Worm (Caenorhabditis elegans) whole organism, young adult: ENCODE results near the gene F22F4.9.

ENCODE experiments used
- F33H1.4 ChIP-seq: fragments of 200-800 bp; sonication (Bioruptor generic); IDR thresholded peaks from 2 replicates; pipeline ENCODE4 v1.3.6; 2022; ENCODE audit warnings: missing genetic modification reagents, missing genetic modification characterization, missing compliant biosample characterization
- hlh-12 ChIP-seq: sonication (generic microtip); optimal IDR thresholded peaks from 2 replicates; lab custom pipeline; 2016; ENCODE audit warnings: missing genetic modification characterization, missing compliant biosample characterization
- hrde-1 ChIP-seq: sonication (generic microtip); optimal IDR thresholded peaks from 2 replicates; lab custom pipeline; 2016; ENCODE audit warnings: missing genetic modification characterization, mild to moderate bottlenecking, missing compliant biosample characterization, moderate library complexity, missing genotype, missing genetic modification reagents, borderline replicate concordance
- madf-8 ChIP-seq: fragments of 200-800 bp; sonication (Bioruptor generic); conservative IDR thresholded peaks from 2 replicates; pipeline ENCODE4 v1.3.6; 2022; ENCODE audit warnings: missing genetic modification reagents, missing genetic modification characterization, missing compliant biosample characterization
- snpc-1.3 ChIP-seq: sonication (generic microtip); optimal IDR thresholded peaks from 2 replicates; lab custom pipeline; 2017; ENCODE audit warnings: missing genetic modification characterization, mild to moderate bottlenecking, missing compliant biosample characterization, antibody characterized with exemption, moderate library complexity, missing genotype, missing genetic modification reagents; ENCODE audit not compliant: insufficient read depth
- snpc-4 ChIP-seq, 5 experiments: fragments of 150-350 bp in 1 of 5; sonication (generic microtip) in 4 of 5; optimal IDR thresholded peaks; 2 replicates each; lab custom pipeline; 2014 to 2018; ENCODE audit warnings: missing genetic modification characterization in 5 of 5, missing biosample characterization in 3 of 5, antibody characterized with exemption in 2 of 5, mild to moderate bottlenecking in 2 of 5, missing compliant biosample characterization in 2 of 5, missing genotype in 2 of 5, moderate library complexity in 2 of 5, missing genetic modification reagents in 1 of 5
- zfh-2 ChIP-seq: fragments of 200-800 bp; sonication (Bioruptor generic); conservative IDR thresholded peaks from 2 replicates; pipeline ENCODE4 v1.3.6; 2022; ENCODE audit warnings: missing genetic modification reagents, missing genetic modification characterization, missing compliant biosample characterization

ce11 chrX:5977754-5978153 is 21.6 kb downstream of the F22F4.9 start, which contains the start of gene kin-2:
- TF ChIP-seq F33H1.4 (GFP tag; lab: Robert Waterston, UW) (no peak), snpc-4 (GFP tag; optimal IDR thresholded peaks at IDR 0.05; lab: Kevin White, UChicago) (no peak), snpc-4 (tag; optimal IDR thresholded peaks at IDR 0.05; lab: Kevin White, UChicago) (no peak), snpc-1.3 (no peak), madf-8 (GFP tag; lab: Robert Waterston, UW) (no peak), zfh-2 (GFP tag; lab: Robert Waterston, UW) (no peak), hrde-1 (no peak), hlh-12 (tag; lab: Kevin White, UChicago) (no peak)
